Worm (Caenorhabditis elegans) whole organism, early embryonic: Measurements from ENCODE around the gene srh-55.

ENCODE experiments used
- F13C5.2 ChIP-seq: sonication (generic microtip); optimal IDR thresholded peaks from 2 replicates; lab custom pipeline; 2017; ENCODE audit warnings: mild to moderate bottlenecking, missing genetic modification characterization, inconsistent platforms, missing compliant biosample characterization
- aly-1 ChIP-seq: sonication (generic microtip); optimal IDR thresholded peaks from 2 replicates; lab custom pipeline; 2016; ENCODE audit warnings: missing genetic modification characterization, missing compliant biosample characterization
- ama-1 ChIP-seq: fragments of 150-350 bp; optimal IDR thresholded peaks from 2 replicates; lab custom pipeline; 2014
- ceh-13 ChIP-seq: fragments of 200-800 bp; sonication (Bioruptor generic); optimal IDR thresholded peaks from 2 replicates; lab custom pipeline; 2018; ENCODE audit warnings: mild to moderate bottlenecking, missing genetic modification characterization, missing compliant biosample characterization
- flt-1 ChIP-seq: fragments of 200-800 bp; sonication (Bioruptor generic); IDR thresholded peaks from 2 replicates; pipeline ENCODE4 v1.3.6; 2022; ENCODE audit warnings: missing genetic modification characterization, missing compliant biosample characterization
- hmbx-1 ChIP-seq: sonication (generic microtip); optimal IDR thresholded peaks from 2 replicates; lab custom pipeline; 2016; ENCODE audit warnings: mild to moderate bottlenecking, missing genetic modification characterization, missing compliant biosample characterization
- hnd-1 ChIP-seq: sonication (generic microtip); optimal IDR thresholded peaks from 2 replicates; lab custom pipeline; 2016; ENCODE audit warnings: missing genetic modification characterization, missing compliant biosample characterization

ce11 chrV:15153277-15153676 is at the start of gene srh-55:
- TF ChIP-seq hmbx-1 (tag; lab: Kevin White, UChicago) (no peak), flt-1 (GFP tag; lab: Robert Waterston, UW) (no peak), ama-1 (lab: Kevin White, UChicago) (no peak), F13C5.2 (no peak), hnd-1 (tag; lab: Kevin White, UChicago) (no peak), ceh-13 (GFP tag; lab: Kevin White, UChicago) (no peak), aly-1 (tag; lab: Kevin White, UChicago) (no peak)
